Fruit fly (Drosophila melanogaster): ENCODE data around the gene CG31550.

dm6 chr3R:5467619-5468018 lies 17.7 kb upstream of the CG31550 start, which contains the start of gene POLDIP2:
- TF ChIP-seq lola (GFP tag; optimal IDR thresholded peaks at IDR 0.05) (no peak), CG10209 (GFP tag; optimal IDR thresholded peaks at IDR 0.05) (peak; percentile 91), Dad (GFP tag; optimal IDR thresholded peaks at IDR 0.05) (no peak), B-H2 (GFP tag; optimal IDR thresholded peaks at IDR 0.05) (no peak), esg (GFP tag; conservative IDR thresholded peaks at IDR 0.05) (no peak), Fer1 (GFP tag; optimal IDR thresholded peaks at IDR 0.05) (no peak), CrebB (tag; optimal IDR thresholded peaks at IDR 0.05) (no peak)

Data from whole organism, embryonic.